Worm (Caenorhabditis elegans): ENCODE measurements around the gene wdr-5.2.
A peak's percentile ranks its signal among the peaks of the same experiment; 100 is the strongest.

wdr-5.2 gene

DNA sequence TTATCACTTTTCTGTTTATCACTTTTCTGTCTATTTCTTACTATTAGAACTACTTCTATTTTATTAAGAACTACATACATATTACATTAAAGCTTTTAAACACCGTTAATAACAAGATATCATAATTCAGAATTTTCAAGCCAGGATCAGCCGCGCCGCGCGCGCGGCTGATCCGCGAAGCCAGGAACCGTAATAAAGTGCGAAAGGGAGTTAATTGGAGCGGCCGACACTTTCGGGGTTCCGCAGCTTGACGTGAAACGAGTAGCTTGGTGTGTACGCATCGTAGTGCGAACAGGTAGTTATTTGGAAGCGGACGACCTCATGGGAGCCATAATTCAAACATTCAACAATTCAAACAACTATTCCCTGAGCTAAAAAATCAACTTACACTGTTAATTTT is 5.1 kb downstream of the wdr-5.2 start:
- TF ChIP-seq elt-1 (tag; optimal IDR thresholded peaks at IDR 0.05) (no peak), ZK546.5 (tag; optimal IDR thresholded peaks at IDR 0.05) (no peak), elt-2 (tag; optimal IDR thresholded peaks at IDR 0.05) (no peak), unc-62 (GFP tag; optimal IDR thresholded peaks at IDR 0.05) (no peak), nhr-76 (tag; optimal IDR thresholded peaks at IDR 0.05) (no peak), nhr-11 (tag; optimal IDR thresholded peaks at IDR 0.05) (no peak), R02D3.7 (tag; optimal IDR thresholded peaks at IDR 0.05) (no peak)

- TF ChIP-seq fkh-10 (GFP tag; optimal IDR thresholded peaks at IDR 0.05) (peak; percentile 99), ztf-11 (tag; optimal IDR thresholded peaks at IDR 0.05) (no peak), nfya-1 (tag; optimal IDR thresholded peaks at IDR 0.05; ENCODE audit: insufficient read depth) (peak; percentile 43), egl-5 (tag; optimal IDR thresholded peaks at IDR 0.05) (no peak), elt-3 (tag; optimal IDR thresholded peaks at IDR 0.05) (no peak), ZK546.5 (tag; optimal IDR thresholded peaks at IDR 0.05) (no peak), elt-2 (tag; optimal IDR thresholded peaks at IDR 0.05) (no peak), nhr-77 (tag; optimal IDR thresholded peaks at IDR 0.05) (no peak), unc-39 (tag; optimal IDR thresholded peaks at IDR 0.05) (no peak), elt-1 (tag; optimal IDR thresholded peaks at IDR 0.05) (no peak), sea-2 (GFP tag; optimal IDR thresholded peaks at IDR 0.05) (no peak), hmg-11 (tag; optimal IDR thresholded peaks at IDR 0.05) (no peak), nhr-43 (tag; optimal IDR thresholded peaks at IDR 0.05; ENCODE audit: poor library complexity, severe bottlenecking) (no peak), nhr-28 (tag; optimal IDR thresholded peaks at IDR 0.05) (no peak), nhr-11 (tag; optimal IDR thresholded peaks at IDR 0.05) (no peak), skn-1 (tag; optimal IDR thresholded peaks at IDR 0.05) (peak; percentile 10)
Observed at ce11 chrX:14356683-14357287, 6.9 kb downstream of the wdr-5.2 start.

- TF ChIP-seq fkh-10 (GFP tag; optimal IDR thresholded peaks at IDR 0.05) (peak; percentile 10), snpc-4 (tag; optimal IDR thresholded peaks at IDR 0.05) (no peak)
Observed at ce11 chrX:14359571-14359970, 9.7 kb downstream of the wdr-5.2 start.

DNA sequence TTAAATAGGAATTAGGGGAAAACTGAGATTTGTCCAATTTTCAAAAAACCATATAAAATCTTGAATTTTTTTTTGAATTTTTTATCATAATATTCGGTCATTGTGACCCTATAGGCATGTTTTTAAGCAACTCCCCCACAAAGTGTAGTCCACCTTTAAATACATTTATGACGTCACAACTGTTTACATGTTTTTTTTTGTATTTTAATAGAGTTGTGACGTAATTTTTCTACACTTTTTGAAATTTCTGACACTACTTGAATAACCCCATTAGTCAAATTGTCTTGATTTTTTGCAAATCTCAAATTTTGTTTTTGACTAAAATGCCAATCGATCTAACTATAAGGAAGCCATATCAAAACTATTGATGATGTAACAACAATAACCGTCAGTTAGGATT is 16.2 kb downstream of the wdr-5.2 start:
- TF ChIP-seq pqm-1 (tag; optimal IDR thresholded peaks at IDR 0.05) (no peak), nhr-76 (tag; optimal IDR thresholded peaks at IDR 0.05) (no peak), elt-2 (tag; optimal IDR thresholded peaks at IDR 0.05) (no peak), mml-1 (tag; optimal IDR thresholded peaks at IDR 0.05) (no peak), daf-12 (tag; optimal IDR thresholded peaks at IDR 0.05) (no peak), snpc-4 (tag; optimal IDR thresholded peaks at IDR 0.05) (no peak), jun-1 (tag; optimal IDR thresholded peaks at IDR 0.05) (no peak), aly-2 (tag; optimal IDR thresholded peaks at IDR 0.05) (no peak)

DNA sequence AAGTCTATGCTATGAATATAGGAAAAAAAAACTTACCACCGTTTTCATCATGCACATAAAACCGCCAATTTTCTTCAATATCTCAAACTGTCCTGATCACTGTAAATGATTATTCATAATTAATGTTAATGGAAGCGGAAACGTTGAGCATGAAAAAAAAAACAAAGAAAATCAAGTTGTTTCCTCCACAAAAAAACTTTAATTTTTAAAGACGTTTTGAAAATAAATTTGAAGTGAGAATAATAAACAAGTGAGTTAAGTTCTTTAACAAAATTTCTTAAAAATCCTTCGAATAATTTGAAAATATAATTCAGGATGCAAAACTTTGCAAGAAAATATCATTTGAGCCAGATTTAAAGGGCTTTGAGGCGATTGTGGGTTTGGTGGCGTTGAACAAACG is 20.4 kb downstream of the wdr-5.2 start, which contains the start of gene irk-3:
TSS of gene irk-3 (minus strand) at position 101 of the 400 bp plus-strand sequence.
- TF ChIP-seq mml-1 (tag; optimal IDR thresholded peaks at IDR 0.05) (no peak), lin-15B (tag; optimal IDR thresholded peaks at IDR 0.05) (no peak), fos-1 (tag; optimal IDR thresholded peaks at IDR 0.05) (no peak), unc-39 (tag; optimal IDR thresholded peaks at IDR 0.05) (no peak), elt-2 (tag; optimal IDR thresholded peaks at IDR 0.05) (no peak), nhr-25 (tag; optimal IDR thresholded peaks at IDR 0.05) (no peak), unc-62 (GFP tag; optimal IDR thresholded peaks at IDR 0.05) (no peak), ZK546.5 (tag; optimal IDR thresholded peaks at IDR 0.05) (no peak), nhr-67 (tag; optimal IDR thresholded peaks at IDR 0.05) (no peak), tbx-2 (tag; optimal IDR thresholded peaks at IDR 0.05) (no peak), fkh-10 (GFP tag; optimal IDR thresholded peaks at IDR 0.05) (no peak), nhr-77 (tag; optimal IDR thresholded peaks at IDR 0.05) (no peak), pha-4 (tag; optimal IDR thresholded peaks at IDR 0.05) (no peak), ceh-28 (tag; optimal IDR thresholded peaks at IDR 0.05) (no peak), nfya-1 (tag; optimal IDR thresholded peaks at IDR 0.05; ENCODE audit: insufficient read depth) (no peak), ceh-82 (tag; optimal IDR thresholded peaks at IDR 0.05) (no peak), R02D3.7 (tag; optimal IDR thresholded peaks at IDR 0.05) (no peak), skn-1 (tag; optimal IDR thresholded peaks at IDR 0.05) (no peak), pqm-1 (tag; optimal IDR thresholded peaks at IDR 0.05) (no peak), daf-12 (tag; optimal IDR thresholded peaks at IDR 0.05) (no peak)
